Fruit fly (Drosophila melanogaster) whole organism, embryonic: ENCODE data around the gene Oatp74D.

Experiments used
- Adf1 ChIP-seq: fragments of 200-800 bp; sonication (Bioruptor generic); IDR thresholded peaks from 2 replicates; pipeline ENCODE4 v1.3.6; 2022; ENCODE audit warnings: missing biosample characterization, missing genetic modification characterization
- Blimp-1 ChIP-seq: fragments of 200-800 bp; sonication (Bioruptor generic); optimal IDR thresholded peaks from 3 replicates; lab custom pipeline; 2018; ENCODE audit warnings: missing biosample characterization, missing genetic modification characterization, mild to moderate bottlenecking, moderate library complexity, missing genetic modification reagents
- CG10431 ChIP-seq: fragments of 200-800 bp; sonication (Bioruptor generic); optimal IDR thresholded peaks from 3 replicates; lab custom pipeline; 2018; ENCODE audit warnings: missing biosample characterization, mild to moderate bottlenecking, missing genetic modification characterization
- CG10543 ChIP-seq: fragments of 200-800 bp; sonication (Bioruptor generic); optimal IDR thresholded peaks from 3 replicates; lab custom pipeline; 2017; ENCODE audit warnings: missing biosample characterization, mild to moderate bottlenecking, missing genetic modification characterization, moderate library complexity
- CG10565 ChIP-seq: fragments of 200-800 bp; sonication (Bioruptor generic); optimal IDR thresholded peaks from 3 replicates; lab custom pipeline; 2016; ENCODE audit warnings: missing biosample characterization, mild to moderate bottlenecking, missing genetic modification characterization
- CG11723 ChIP-seq: fragments of 200-800 bp; sonication (Bioruptor generic); optimal IDR thresholded peaks from 2 replicates; lab custom pipeline; 2017; ENCODE audit warnings: missing biosample characterization, mild to moderate bottlenecking, missing genetic modification characterization
- CG14441 ChIP-seq: fragments of 200-800 bp; sonication (Bioruptor generic); IDR thresholded peaks from 2 replicates; pipeline ENCODE4 v1.3.6; 2022; ENCODE audit warnings: missing biosample characterization, missing genetic modification characterization
- CG1603 ChIP-seq: fragments of 200-800 bp; sonication (Bioruptor generic); optimal IDR thresholded peaks from 2 replicates; lab custom pipeline; 2019; ENCODE audit warnings: missing biosample characterization, mild to moderate bottlenecking, missing genetic modification characterization, moderate library complexity
- CG18011 ChIP-seq: fragments of 200-800 bp; sonication (Bioruptor generic); optimal IDR thresholded peaks from 2 replicates; lab custom pipeline; 2017; ENCODE audit warnings: missing biosample characterization, missing genetic modification characterization, mild to moderate bottlenecking, moderate library complexity, missing genotype
- CG32772 ChIP-seq: fragments of 200-800 bp; sonication (Bioruptor generic); IDR thresholded peaks from 2 replicates; pipeline ENCODE4 v1.3.6; 2022; ENCODE audit warnings: missing biosample characterization, missing genetic modification characterization
- CG33213 ChIP-seq: fragments of 200-800 bp; sonication (Bioruptor generic); optimal IDR thresholded peaks from 3 replicates; lab custom pipeline; 2016; ENCODE audit warnings: missing biosample characterization, missing genetic modification characterization
- CG4424 ChIP-seq: fragments of 200-800 bp; sonication (Bioruptor generic); optimal IDR thresholded peaks from 3 replicates; lab custom pipeline; 2016; ENCODE audit warnings: missing biosample characterization, missing genetic modification characterization
- CG4854 ChIP-seq: fragments of 200-800 bp; sonication (Bioruptor generic); optimal IDR thresholded peaks from 2 replicates; lab custom pipeline; 2016; ENCODE audit warnings: missing biosample characterization, missing genetic modification characterization, inconsistent platforms
- CG6175 ChIP-seq: fragments of 200-800 bp; sonication (Bioruptor generic); IDR thresholded peaks from 3 replicates; pipeline ENCODE4 v1.3.6; 2022; ENCODE audit warnings: missing biosample characterization, missing genetic modification characterization
- CG6791 ChIP-seq: fragments of 200-800 bp; sonication (Bioruptor generic); IDR thresholded peaks from 3 replicates; pipeline ENCODE4 v1.3.6; 2022; ENCODE audit warnings: missing biosample characterization, missing genetic modification characterization; ENCODE audit not compliant: partially characterized antibody
- CG7372 ChIP-seq: fragments of 200-800 bp; sonication (Bioruptor generic); IDR thresholded peaks from 2 replicates; pipeline ENCODE4 v1.3.6; 2022; ENCODE audit warnings: missing biosample characterization, missing genetic modification characterization
- CG7963 ChIP-seq: fragments of 200-800 bp; sonication (Bioruptor generic); IDR thresholded peaks from 3 replicates; pipeline ENCODE4 v1.3.6; 2022; ENCODE audit warnings: missing biosample characterization, missing genetic modification characterization; ENCODE audit not compliant: partially characterized antibody
- Dfd ChIP-seq, 2 experiments: fragments of >200 bp; optimal IDR thresholded peaks; 2 replicates each; lab custom pipeline; 2017; ENCODE audit warnings: missing biosample characterization in 2 of 2, missing genetic modification characterization in 2 of 2
- Dll ChIP-seq: fragments of 200-800 bp; sonication (Bioruptor generic); IDR thresholded peaks from 4 replicates; pipeline ENCODE4 v1.3.6; 2022; ENCODE audit warnings: missing biosample characterization, missing genetic modification characterization; ENCODE audit not compliant: partially characterized antibody
- Fer2 ChIP-seq: fragments of 200-800 bp; sonication (Bioruptor generic); optimal IDR thresholded peaks from 2 replicates; lab custom pipeline; 2018; ENCODE audit warnings: missing biosample characterization, mild to moderate bottlenecking, missing genetic modification characterization, moderate library complexity
- HLHmδ ChIP-seq: fragments of 200-800 bp; sonication (Bioruptor generic); optimal IDR thresholded peaks from 2 replicates; lab custom pipeline; 2018; ENCODE audit warnings: missing biosample characterization, mild to moderate bottlenecking, missing genetic modification characterization, moderate library complexity
- Nf-YB ChIP-seq: fragments of 200-800 bp; sonication (Bioruptor generic); optimal IDR thresholded peaks from 3 replicates; lab custom pipeline; 2019; ENCODE audit warnings: missing biosample characterization, mild to moderate bottlenecking, missing genetic modification characterization, moderate library complexity
- Rfx ChIP-seq: fragments of 200-800 bp; sonication (Bioruptor generic); IDR thresholded peaks from 2 replicates; pipeline ENCODE4 v1.3.6; 2022; ENCODE audit warnings: missing biosample characterization, missing genetic modification characterization
- Sry-δ ChIP-seq: fragments of 200-800 bp; sonication (Bioruptor generic); optimal IDR thresholded peaks from 2 replicates; lab custom pipeline; 2016; ENCODE audit warnings: missing biosample characterization, missing genetic modification characterization
- al ChIP-seq: fragments of 200-800 bp; sonication (Bioruptor generic); IDR thresholded peaks from 2 replicates; pipeline ENCODE4 v1.3.6; 2022; ENCODE audit warnings: missing biosample characterization, missing genetic modification characterization
- ap ChIP-seq: fragments of 200-800 bp; sonication (Bioruptor generic); IDR thresholded peaks from 2 replicates; pipeline ENCODE4 v1.3.6; 2022; ENCODE audit warnings: missing biosample characterization, missing genetic modification characterization
- ash1 ChIP-seq: fragments of 200-800 bp; sonication (Bioruptor generic); optimal IDR thresholded peaks from 2 replicates; lab custom pipeline; 2018; ENCODE audit warnings: missing biosample characterization, mild to moderate bottlenecking, missing genetic modification characterization
- dm ChIP-seq: fragments of 200-800 bp; sonication (Bioruptor generic); optimal IDR thresholded peaks from 3 replicates; lab custom pipeline; 2016; ENCODE audit warnings: missing biosample characterization, missing genetic modification characterization
- dysf ChIP-seq: fragments of 200-800 bp; sonication (Bioruptor generic); IDR thresholded peaks from 3 replicates; pipeline ENCODE4 v1.3.6; 2022; ENCODE audit warnings: missing biosample characterization, missing genetic modification characterization
- esg ChIP-seq: fragments of 200-800 bp; sonication (Bioruptor generic); conservative IDR thresholded peaks from 2 replicates; pipeline ENCODE4 v1.3.6; 2022; ENCODE audit warnings: missing biosample characterization, missing genetic modification characterization
- exex ChIP-seq: fragments of 200-800 bp; sonication (Bioruptor generic); optimal IDR thresholded peaks from 4 replicates; lab custom pipeline; 2018; ENCODE audit warnings: missing biosample characterization, mild to moderate bottlenecking, missing genetic modification characterization, moderate library complexity
- fd64A ChIP-seq: fragments of 200-800 bp; sonication (Bioruptor generic); optimal IDR thresholded peaks from 3 replicates; lab custom pipeline; 2018; ENCODE audit warnings: missing biosample characterization, mild to moderate bottlenecking, missing genetic modification characterization
- grn ChIP-seq: fragments of 200-800 bp; sonication (Bioruptor generic); optimal IDR thresholded peaks from 3 replicates; lab custom pipeline; 2017; ENCODE audit warnings: missing biosample characterization, missing genetic modification characterization
- lab ChIP-seq: fragments of 200-800 bp; sonication (Bioruptor generic); optimal IDR thresholded peaks from 3 replicates; lab custom pipeline; 2017; ENCODE audit warnings: missing biosample characterization, missing genetic modification characterization, mild to moderate bottlenecking, moderate library complexity, missing genetic modification reagents
- lmd ChIP-seq: fragments of 200-800 bp; sonication (Bioruptor generic); IDR thresholded peaks from 2 replicates; pipeline ENCODE4 v1.3.6; 2022; ENCODE audit warnings: missing biosample characterization, missing genetic modification characterization
- lola ChIP-seq, 3 experiments: fragments of >200 bp in 2 of 3; fragments of 200-800 bp in 1 of 3; sonication (Bioruptor generic) in 1 of 3; optimal IDR thresholded peaks; 2 replicates each; lab custom pipeline; 2017 to 2019; ENCODE audit warnings: missing biosample characterization in 3 of 3, missing genetic modification characterization in 3 of 3, mild to moderate bottlenecking in 1 of 3, moderate library complexity in 1 of 3
- phol ChIP-seq: fragments of 200-800 bp; sonication (Bioruptor generic); optimal IDR thresholded peaks from 3 replicates; lab custom pipeline; 2018; ENCODE audit warnings: missing biosample characterization, mild to moderate bottlenecking, missing genetic modification characterization, moderate library complexity
- pnt ChIP-seq: fragments of 200-800 bp; sonication (Bioruptor generic); optimal IDR thresholded peaks from 3 replicates; lab custom pipeline; 2016; ENCODE audit warnings: missing biosample characterization, missing genetic modification characterization
- prd ChIP-seq, 3 experiments: fragments of >200 bp in 2 of 3; fragments of 200-800 bp in 1 of 3; sonication (Bioruptor generic) in 1 of 3; optimal IDR thresholded peaks in 2 of 3; IDR thresholded peaks in 1 of 3; 2 replicates in 2 of 3; 3 replicates in 1 of 3; pipeline versions ENCODE4 v1.3.6 to Lab custom; 2017 to 2022; ENCODE audit warnings: missing biosample characterization in 1 of 3, missing genetic modification characterization in 1 of 3
- shn ChIP-seq: fragments of 200-800 bp; sonication (Bioruptor generic); optimal IDR thresholded peaks from 3 replicates; lab custom pipeline; 2016; ENCODE audit warnings: missing biosample characterization, missing genetic modification characterization
- sna ChIP-seq: fragments of 200-800 bp; sonication (Bioruptor generic); IDR thresholded peaks from 2 replicates; pipeline ENCODE4 v1.3.6; 2022; ENCODE audit warnings: missing biosample characterization, missing genetic modification characterization; ENCODE audit not compliant: partially characterized antibody
- sug ChIP-seq: fragments of 200-800 bp; optimal IDR thresholded peaks from 2 replicates; lab custom pipeline; 2019; ENCODE audit warnings: missing biosample characterization, mild to moderate bottlenecking, missing genetic modification characterization, moderate library complexity
- trem ChIP-seq: fragments of 200-800 bp; optimal IDR thresholded peaks from 3 replicates; lab custom pipeline; 2019; ENCODE audit warnings: missing biosample characterization, mild to moderate bottlenecking, missing genetic modification characterization, moderate library complexity
- trh ChIP-seq: fragments of 200-800 bp; sonication (Bioruptor generic); optimal IDR thresholded peaks from 2 replicates; lab custom pipeline; 2016; ENCODE audit warnings: missing biosample characterization, missing genetic modification characterization
- ttk ChIP-seq: fragments of 200-800 bp; sonication (Bioruptor generic); IDR thresholded peaks from 2 replicates; pipeline ENCODE4 v2.1.2; 2022; ENCODE audit warnings: missing biosample characterization, missing genetic modification characterization
- twi ChIP-seq: fragments of 200-800 bp; optimal IDR thresholded peaks from 2 replicates; lab custom pipeline; 2019; ENCODE audit warnings: missing biosample characterization, mild to moderate bottlenecking, missing genetic modification characterization, moderate library complexity
- wek ChIP-seq: fragments of 200-800 bp; sonication (Bioruptor generic); optimal IDR thresholded peaks from 3 replicates; lab custom pipeline; 2018; ENCODE audit warnings: missing biosample characterization, mild to moderate bottlenecking, missing genetic modification characterization, moderate library complexity
- z ChIP-seq: fragments of 200-800 bp; sonication (Bioruptor generic); IDR thresholded peaks from 3 replicates; pipeline ENCODE4 v1.3.6; 2022; ENCODE audit warnings: missing biosample characterization, missing genetic modification characterization
- zf30C ChIP-seq: fragments of 200-800 bp; sonication (Bioruptor generic); optimal IDR thresholded peaks from 3 replicates; lab custom pipeline; 2018; ENCODE audit warnings: missing biosample characterization, mild to moderate bottlenecking, missing genetic modification characterization
- zfh1 ChIP-seq: fragments of 200-800 bp; sonication (Bioruptor generic); IDR thresholded peaks from 3 replicates; pipeline ENCODE4 v1.3.6; 2022; ENCODE audit warnings: missing biosample characterization, missing genetic modification characterization

Gene Oatp74D

DNA sequence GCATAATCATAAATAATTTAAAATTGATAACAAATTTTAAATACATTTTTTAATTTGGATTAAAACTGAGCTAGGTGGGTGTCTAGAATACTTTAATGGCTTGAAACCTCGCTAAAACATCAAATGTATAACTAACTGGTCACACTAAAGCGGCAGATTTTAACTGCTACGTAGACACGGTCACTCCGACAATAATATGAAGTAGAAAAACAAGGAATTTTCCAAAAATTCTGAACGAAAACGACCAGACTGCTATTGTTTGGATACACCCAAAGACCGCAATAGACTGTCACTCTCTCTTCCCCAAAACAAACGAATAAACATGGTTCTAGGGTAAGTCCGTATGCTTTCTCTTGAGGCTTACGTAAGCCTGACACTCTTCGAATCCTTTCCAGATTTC is 21.1 kb upstream of the Oatp74D start, which contains the start of gene QIL1 (continued):
- TF ChIP-seq HLHmδ (GFP tag; lab: Kevin White, UChicago) (no peak), CG14441 (GFP tag; lab: Robert Waterston, UW) (no peak), lmd (GFP tag; lab: Robert Waterston, UW) (no peak), ap (GFP tag; lab: Robert Waterston, UW) (no peak), esg (GFP tag; lab: Robert Waterston, UW) (no peak), Nf-YB (GFP tag; lab: Kevin White, UChicago) (no peak), CG1603 (tag; lab: Kevin White, UChicago) (peak; percentile 66), CG6175 (GFP tag; lab: Robert Waterston, UW) (no peak), phol (tag; lab: Kevin White, UChicago) (peak; percentile 49), pnt (GFP tag; lab: Kevin White, UChicago) (no peak), Blimp-1 (no peak), zf30C (no peak), prd (optimal IDR thresholded peaks at IDR 0.05; lab: Kevin White, UChicago) (no peak), prd (GFP tag; IDR thresholded peaks at IDR 0.05; lab: Robert Waterston, UW) (no peak), Rfx (GFP tag; lab: Robert Waterston, UW) (no peak), wek (GFP tag; lab: Kevin White, UChicago) (no peak), ttk (GFP tag; lab: Robert Waterston, UW) (no peak), trh (GFP tag; lab: Kevin White, UChicago) (no peak), twi (tag; lab: Kevin White, UChicago) (no peak), al (GFP tag; lab: Robert Waterston, UW) (no peak), CG10565 (GFP tag; lab: Kevin White, UChicago) (no peak), lola (GFP tag; optimal IDR thresholded peaks at IDR 0.05; lab: Kevin White, UChicago) (no peak), grn (GFP tag; lab: Kevin White, UChicago) (no peak), Dll (GFP tag; lab: Robert Waterston, UW) (no peak), CG33213 (GFP tag; lab: Kevin White, UChicago) (peak; percentile 26)
- TF ChIP-seq, all 482 proteins: peak for 66

DNA sequence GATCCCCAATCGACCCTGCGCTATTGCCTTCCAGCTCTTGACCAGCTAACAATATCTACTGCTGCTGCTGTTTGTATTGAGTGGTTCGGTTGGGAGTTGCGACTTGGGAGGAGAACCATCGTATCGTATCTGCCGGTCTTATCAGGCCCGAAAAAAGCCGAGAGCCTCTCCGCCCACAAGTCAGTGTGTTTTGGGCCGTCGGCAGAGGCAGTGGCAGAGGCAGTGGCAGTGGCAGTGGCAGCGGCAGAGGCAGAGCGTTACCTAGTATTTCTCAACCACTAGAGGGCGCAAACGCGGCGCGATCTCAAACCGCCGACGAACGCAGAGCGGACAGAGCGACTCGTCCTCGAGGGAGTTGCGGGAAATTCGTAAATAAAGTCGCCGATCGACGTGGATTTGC is 16.8 kb upstream of the Oatp74D start, which contains the start of gene SecCl:
SecCl (plus strand) TSS at position 18 of the 400 bp plus-strand sequence.
- TF ChIP-seq trem: no peak
- TF ChIP-seq exex (tag; lab: Kevin White, UChicago): peak; percentile 31
- peak; percentile 44 for TF ChIP-seq sug (tag; lab: Kevin White, UChicago)
- no peak for TF ChIP-seq CG7963 (GFP tag; lab: Robert Waterston, UW)
- peak; percentile 39 for TF ChIP-seq CG10543 (GFP tag; lab: Kevin White, UChicago)
- no peak for TF ChIP-seq fd64A (GFP tag; lab: Kevin White, UChicago)
- no peak for TF ChIP-seq dysf (GFP tag; lab: Robert Waterston, UW)
- peak; percentile 23 for TF ChIP-seq lab
- no peak for TF ChIP-seq CG7372 (GFP tag; lab: Robert Waterston, UW)
- TF ChIP-seq shn: no peak
- no peak for TF ChIP-seq dm (GFP tag; lab: Kevin White, UChicago)
- TF ChIP-seq Dfd (GFP tag; optimal IDR thresholded peaks at IDR 0.05; lab: Kevin White, UChicago): no peak
- TF ChIP-seq CG4424 (GFP tag; lab: Kevin White, UChicago): no peak
- TF ChIP-seq z (GFP tag; lab: Robert Waterston, UW): peak; percentile 63; the same call in 1 of the 3 replicates
- no peak for TF ChIP-seq CG4854
- no peak for TF ChIP-seq CG11723 (GFP tag; lab: Kevin White, UChicago)
- TF ChIP-seq Sry-δ (GFP tag; lab: Kevin White, UChicago): no peak
- TF ChIP-seq Rfx (GFP tag; lab: Robert Waterston, UW): 0 out of 2 replicates have a peak, but pooled peaks have one; percentile 14
- no peak for TF ChIP-seq ash1 (GFP tag; lab: Kevin White, UChicago)
- TF ChIP-seq CG10431 (GFP tag; lab: Kevin White, UChicago): no peak
- no peak for TF ChIP-seq sna (GFP tag; lab: Robert Waterston, UW)
- TF ChIP-seq CG6791 (GFP tag; lab: Robert Waterston, UW): peak; percentile 98
- no peak for TF ChIP-seq zfh1 (GFP tag; lab: Robert Waterston, UW)
- no peak for TF ChIP-seq CG18011
- peak; percentile 97 for TF ChIP-seq Adf1 (GFP tag; lab: Robert Waterston, UW)
- TF ChIP-seq CG32772 (GFP tag; lab: Robert Waterston, UW): no peak
- no peak for TF ChIP-seq Fer2 (tag; lab: Kevin White, UChicago)
